Worm (Caenorhabditis elegans) whole organism, L2 larva: ENCODE results near the gene fbxb-10.
"Not testable (repeated sequence)": the region's sequence is repeated elsewhere in the genome, so short reads cannot be mapped to it uniquely, and the experiment has no call there.

ENCODE experiments used
- ama-1 ChIP-seq: fragments of 150-350 bp; optimal IDR thresholded peaks from 2 replicates; lab custom pipeline; 2018; ENCODE audit warnings: inconsistent platforms
- nhr-77 ChIP-seq: fragments of 150-350 bp; optimal IDR thresholded peaks from 2 replicates; lab custom pipeline; 2014; ENCODE audit warnings: missing biosample characterization, missing genetic modification characterization
- unc-55 ChIP-seq: fragments of 150-350 bp; sonication (generic microtip); optimal IDR thresholded peaks from 3 replicates; lab custom pipeline; 2014; ENCODE audit warnings: missing biosample characterization, missing genetic modification reagents, missing genetic modification characterization
- ztf-11 ChIP-seq: sonication (generic microtip); optimal IDR thresholded peaks from 2 replicates; lab custom pipeline; 2017; ENCODE audit warnings: missing biosample characterization, missing genetic modification characterization

ce11 chrII:1862334-1862733 lies 44.1 kb upstream of the fbxb-10 start, which contains the start of gene fbxb-98:
- not testable (repeated sequence) for TF ChIP-seq unc-55 (GFP tag; lab: Kevin White, UChicago); nhr-77 (tag; lab: Kevin White, UChicago); ama-1 (lab: Kevin White, UChicago); ztf-11 (tag; lab: Kevin White, UChicago)
